Fruit fly (Drosophila melanogaster) whole organism, embryonic: ENCODE measurements around the gene RhoGAP19D.

Source experiments
- ATbp ChIP-seq: fragments of 200-800 bp; sonication (Bioruptor generic); optimal IDR thresholded peaks from 2 replicates; lab custom pipeline; 2017; ENCODE audit warnings: missing biosample characterization, mild to moderate bottlenecking, missing genetic modification characterization, missing genetic modification reagents
- Aef1 ChIP-seq: fragments of 200-800 bp; sonication (Bioruptor generic); IDR thresholded peaks from 3 replicates; pipeline ENCODE4 v1.3.6; 2022; ENCODE audit warnings: missing biosample characterization, missing genetic modification characterization
- CG11247 ChIP-seq: fragments of 200-800 bp; sonication (Bioruptor generic); IDR thresholded peaks from 2 replicates; pipeline ENCODE4 v1.3.6; 2022; ENCODE audit warnings: missing biosample characterization, missing genetic modification characterization
- CG11504 ChIP-seq: fragments of 200-800 bp; sonication (Bioruptor generic); optimal IDR thresholded peaks from 3 replicates; lab custom pipeline; 2019; ENCODE audit warnings: missing biosample characterization, mild to moderate bottlenecking, missing genetic modification characterization, moderate library complexity
- CG11695 ChIP-seq: fragments of 200-800 bp; sonication (Bioruptor generic); IDR thresholded peaks from 3 replicates; pipeline ENCODE4 v1.3.6; 2022; ENCODE audit warnings: missing biosample characterization, missing genetic modification characterization
- CG12769 ChIP-seq: fragments of 200-800 bp; sonication (Bioruptor generic); optimal IDR thresholded peaks from 2 replicates; lab custom pipeline; 2019; ENCODE audit warnings: missing biosample characterization, mild to moderate bottlenecking, missing genetic modification characterization, moderate library complexity
- CG14441 ChIP-seq: fragments of 200-800 bp; sonication (Bioruptor generic); IDR thresholded peaks from 2 replicates; pipeline ENCODE4 v1.3.6; 2022; ENCODE audit warnings: missing biosample characterization, missing genetic modification characterization
- CG15269 ChIP-seq: fragments of 200-800 bp; sonication (Bioruptor generic); optimal IDR thresholded peaks from 2 replicates; lab custom pipeline; 2018; ENCODE audit warnings: missing biosample characterization, mild to moderate bottlenecking, missing genetic modification characterization, moderate library complexity
- CG1529 ChIP-seq: fragments of 200-800 bp; sonication (Bioruptor generic); optimal IDR thresholded peaks from 3 replicates; lab custom pipeline; 2018; ENCODE audit warnings: missing biosample characterization, missing genetic modification characterization
- CG17328 ChIP-seq: fragments of 200-800 bp; sonication (Bioruptor generic); IDR thresholded peaks from 2 replicates; pipeline ENCODE4 v1.3.6; 2022; ENCODE audit warnings: missing biosample characterization, missing genetic modification characterization
- CG17385 ChIP-seq: fragments of 200-800 bp; sonication (Bioruptor generic); optimal IDR thresholded peaks from 3 replicates; lab custom pipeline; 2018; ENCODE audit warnings: missing biosample characterization, mild to moderate bottlenecking, missing genetic modification characterization
- CG17802 ChIP-seq: fragments of 200-800 bp; sonication (Bioruptor generic); optimal IDR thresholded peaks from 2 replicates; lab custom pipeline; 2018; ENCODE audit warnings: missing biosample characterization, mild to moderate bottlenecking, missing genetic modification characterization, moderate library complexity
- CG18599 ChIP-seq: fragments of 200-800 bp; sonication (Bioruptor generic); optimal IDR thresholded peaks from 3 replicates; lab custom pipeline; 2017; ENCODE audit warnings: missing biosample characterization, missing genetic modification characterization, mild to moderate bottlenecking, moderate library complexity, missing genetic modification reagents
- CG2678 ChIP-seq: fragments of 200-800 bp; sonication (Bioruptor generic); optimal IDR thresholded peaks from 3 replicates; lab custom pipeline; 2019; ENCODE audit warnings: missing biosample characterization, mild to moderate bottlenecking, missing genetic modification characterization, moderate library complexity
- CG31224 ChIP-seq: fragments of 200-800 bp; sonication (Bioruptor generic); IDR thresholded peaks from 2 replicates; pipeline ENCODE4 v1.3.6; 2022; ENCODE audit warnings: missing biosample characterization, missing genetic modification characterization
- CG4404 ChIP-seq: fragments of 200-800 bp; sonication (Bioruptor generic); IDR thresholded peaks from 2 replicates; pipeline ENCODE4 v1.3.6; 2022; ENCODE audit warnings: missing biosample characterization, missing genetic modification characterization
- CG9727 ChIP-seq: fragments of 200-800 bp; sonication (Bioruptor generic); optimal IDR thresholded peaks from 3 replicates; lab custom pipeline; 2017; ENCODE audit warnings: missing biosample characterization, mild to moderate bottlenecking, missing genetic modification characterization
- Camta ChIP-seq: fragments of 200-800 bp; sonication (Bioruptor generic); optimal IDR thresholded peaks from 2 replicates; lab custom pipeline; 2016; ENCODE audit warnings: missing biosample characterization, missing genetic modification characterization
- Deaf1 ChIP-seq: fragments of 200-800 bp; optimal IDR thresholded peaks from 3 replicates; lab custom pipeline; 2019; ENCODE audit warnings: missing biosample characterization, mild to moderate bottlenecking, missing genetic modification characterization, moderate library complexity
- Eip74EF ChIP-seq, 2 experiments: fragments of 200-800 bp in 1 of 2; fragments of >200 bp in 1 of 2; sonication (Bioruptor generic) in 1 of 2; optimal IDR thresholded peaks; 2 replicates each; lab custom pipeline; 2017 to 2019; ENCODE audit warnings: missing biosample characterization in 2 of 2, missing genetic modification characterization in 2 of 2, mild to moderate bottlenecking in 1 of 2, moderate library complexity in 1 of 2
- Gug ChIP-seq: fragments of 200-800 bp; sonication (Bioruptor generic); IDR thresholded peaks from 4 replicates; pipeline ENCODE4 v1.3.6; 2022; ENCODE audit warnings: missing biosample characterization, missing genetic modification characterization
- HLH3B ChIP-seq: fragments of 200-800 bp; sonication (Bioruptor generic); IDR thresholded peaks from 2 replicates; pipeline ENCODE4 v1.3.6; 2022; ENCODE audit warnings: missing biosample characterization, missing genetic modification characterization
- Hr3 ChIP-seq: fragments of 200-800 bp; sonication (Bioruptor generic); optimal IDR thresholded peaks from 3 replicates; lab custom pipeline; 2016; ENCODE audit warnings: missing biosample characterization, missing genetic modification characterization
- Hr51 ChIP-seq, 2 experiments: fragments of 200-800 bp; sonication (Bioruptor generic); optimal IDR thresholded peaks; 2 replicates in 1 of 2; 3 replicates in 1 of 2; lab custom pipeline; 2016 to 2018; ENCODE audit warnings: missing biosample characterization in 2 of 2, missing genetic modification characterization in 2 of 2, mild to moderate bottlenecking in 1 of 2, moderate library complexity in 1 of 2
- Mad ChIP-seq: fragments of 200-800 bp; sonication (Bioruptor generic); optimal IDR thresholded peaks from 2 replicates; lab custom pipeline; 2016; ENCODE audit warnings: missing biosample characterization, missing genetic modification characterization
- Med ChIP-seq: fragments of 200-800 bp; sonication (Bioruptor generic); peaks from one replicate; lab custom pipeline; 2016; ENCODE audit warnings: missing biosample characterization, missing genetic modification characterization, mild to moderate bottlenecking, inconsistent platforms, moderate library complexity
- Mes4 ChIP-seq: fragments of 200-800 bp; sonication (Bioruptor generic); optimal IDR thresholded peaks from 2 replicates; lab custom pipeline; 2016; ENCODE audit warnings: missing biosample characterization, missing genetic modification characterization
- NK7.1 ChIP-seq: fragments of 200-800 bp; sonication (Bioruptor generic); optimal IDR thresholded peaks from 3 replicates; lab custom pipeline; 2016; ENCODE audit warnings: missing biosample characterization, missing genetic modification characterization
- NfI ChIP-seq: fragments of 200-800 bp; sonication (Bioruptor generic); optimal IDR thresholded peaks from 3 replicates; lab custom pipeline; 2018; ENCODE audit warnings: missing biosample characterization, mild to moderate bottlenecking, missing genetic modification characterization, moderate library complexity
- Oli ChIP-seq: fragments of 200-800 bp; sonication (Bioruptor generic); optimal IDR thresholded peaks from 2 replicates; lab custom pipeline; 2018; ENCODE audit warnings: missing biosample characterization, mild to moderate bottlenecking, missing genetic modification characterization, moderate library complexity
- PHDP ChIP-seq: fragments of 200-800 bp; sonication (Bioruptor generic); optimal IDR thresholded peaks from 3 replicates; lab custom pipeline; 2018; ENCODE audit warnings: missing biosample characterization, mild to moderate bottlenecking, missing genetic modification characterization, moderate library complexity
- Rfx ChIP-seq: fragments of 200-800 bp; sonication (Bioruptor generic); IDR thresholded peaks from 2 replicates; pipeline ENCODE4 v1.3.6; 2022; ENCODE audit warnings: missing biosample characterization, missing genetic modification characterization
- Scr ChIP-seq: fragments of 200-800 bp; sonication (Bioruptor generic); IDR thresholded peaks from 2 replicates; pipeline ENCODE4 v1.3.6; 2022; ENCODE audit warnings: missing biosample characterization, missing genetic modification characterization; ENCODE audit not compliant: partially characterized antibody
- Side ChIP-seq: fragments of 200-800 bp; sonication (Bioruptor generic); optimal IDR thresholded peaks from 2 replicates; lab custom pipeline; 2016; ENCODE audit warnings: missing biosample characterization, missing genetic modification characterization
- bab2 ChIP-seq: fragments of 200-800 bp; sonication (Bioruptor generic); optimal IDR thresholded peaks from 2 replicates; lab custom pipeline; 2016; ENCODE audit warnings: missing biosample characterization, missing genetic modification characterization
- cad ChIP-seq: fragments of >200 bp; optimal IDR thresholded peaks from 2 replicates; lab custom pipeline; 2017; ENCODE audit warnings: missing biosample characterization, missing genetic modification characterization
- chif ChIP-seq, 2 experiments: fragments of 200-800 bp; sonication (Bioruptor generic); optimal IDR thresholded peaks; 3 replicates each; lab custom pipeline; 2016; ENCODE audit warnings: missing biosample characterization in 2 of 2, missing genetic modification characterization in 2 of 2
- chn ChIP-seq: fragments of 200-800 bp; sonication (Bioruptor generic); optimal IDR thresholded peaks from 2 replicates; lab custom pipeline; 2016; ENCODE audit warnings: missing biosample characterization, missing genetic modification characterization
- crc ChIP-seq: fragments of 200-800 bp; sonication (Bioruptor generic); optimal IDR thresholded peaks from 2 replicates; lab custom pipeline; 2016; ENCODE audit warnings: missing biosample characterization, missing genetic modification characterization
- dmrt99B ChIP-seq: fragments of 200-800 bp; sonication (Bioruptor generic); optimal IDR thresholded peaks from 2 replicates; lab custom pipeline; 2018; ENCODE audit warnings: missing biosample characterization, mild to moderate bottlenecking, missing genetic modification characterization, moderate library complexity
- dysf ChIP-seq: fragments of 200-800 bp; sonication (Bioruptor generic); IDR thresholded peaks from 3 replicates; pipeline ENCODE4 v1.3.6; 2022; ENCODE audit warnings: missing biosample characterization, missing genetic modification characterization
- ewg ChIP-seq: fragments of 200-800 bp; sonication (Bioruptor generic); optimal IDR thresholded peaks from 3 replicates; lab custom pipeline; 2017; ENCODE audit warnings: mild to moderate bottlenecking, missing biosample characterization, missing genetic modification reagents, missing genetic modification characterization
- gem ChIP-seq: fragments of 200-800 bp; sonication (Bioruptor generic); optimal IDR thresholded peaks from 2 replicates; lab custom pipeline; 2019; ENCODE audit warnings: missing biosample characterization, mild to moderate bottlenecking, missing genetic modification characterization, moderate library complexity
- her ChIP-seq: fragments of 200-800 bp; sonication (Bioruptor generic); optimal IDR thresholded peaks from 2 replicates; lab custom pipeline; 2016; ENCODE audit warnings: missing biosample characterization, missing genetic modification characterization
- nom ChIP-seq: fragments of 200-800 bp; sonication (Bioruptor generic); optimal IDR thresholded peaks from 2 replicates; lab custom pipeline; 2017; ENCODE audit warnings: missing biosample characterization, missing genetic modification characterization, mild to moderate bottlenecking, moderate library complexity, missing genetic modification reagents
- otp ChIP-seq: fragments of 200-800 bp; sonication (Bioruptor generic); IDR thresholded peaks from 3 replicates; pipeline ENCODE4, ENCODE4 v1.3.6; 2022; ENCODE audit warnings: missing biosample characterization, missing genetic modification characterization
- pfk ChIP-seq: fragments of 200-800 bp; sonication (Bioruptor generic); optimal IDR thresholded peaks from 2 replicates; lab custom pipeline; 2018; ENCODE audit warnings: missing biosample characterization, mild to moderate bottlenecking, missing genetic modification characterization, moderate library complexity
- pho ChIP-seq: fragments of 200-800 bp; sonication (Bioruptor generic); optimal IDR thresholded peaks from 2 replicates; lab custom pipeline; 2016; ENCODE audit warnings: missing biosample characterization, missing genetic modification characterization
- seq ChIP-seq: fragments of 200-800 bp; sonication (Bioruptor generic); IDR thresholded peaks from 2 replicates; pipeline ENCODE4 v1.3.6; 2022; ENCODE audit warnings: missing biosample characterization, missing genetic modification characterization

RhoGAP19D gene

DNA sequence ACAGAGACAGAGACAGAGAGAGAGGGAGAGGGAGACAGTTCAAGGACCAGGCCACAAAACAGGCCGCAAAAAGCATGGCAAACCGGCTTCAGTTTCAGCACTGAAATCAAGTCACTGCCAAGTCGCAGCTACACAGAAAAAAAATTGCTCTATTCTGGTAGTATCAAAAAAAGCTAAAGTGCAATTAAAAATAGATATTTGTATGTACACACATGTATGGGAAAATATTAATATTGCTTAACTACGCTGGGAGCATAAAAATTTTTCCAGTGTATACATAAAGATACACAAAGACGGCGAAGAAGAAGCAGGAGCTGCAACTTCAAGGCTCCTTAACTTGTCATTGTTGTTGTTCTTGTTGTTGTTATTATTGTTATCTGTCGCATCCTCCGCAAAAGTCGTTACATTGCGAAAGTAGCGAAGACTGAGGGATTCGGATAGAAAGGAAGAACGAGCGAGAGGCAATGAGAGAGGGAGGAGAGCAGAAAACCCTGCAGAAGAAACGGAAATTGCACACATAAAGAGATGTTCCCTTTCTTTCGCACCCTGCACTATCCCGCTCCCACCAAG, 9.4 kb downstream of the RhoGAP19D start (continued):
- TF ChIP-seq pfk (GFP tag; lab: Kevin White, UChicago): no peak
- TF ChIP-seq CG4404 (GFP tag; lab: Robert Waterston, UW): 0 out of 2 replicates have a peak, but pooled peaks have one; percentile 9
- TF ChIP-seq CG15269 (tag; lab: Kevin White, UChicago): peak; percentile 36
- no peak for TF ChIP-seq CG11247 (GFP tag; lab: Robert Waterston, UW)
- peak; percentile 6 for TF ChIP-seq Hr3 (GFP tag; lab: Kevin White, UChicago)
- peak; percentile 23 for TF ChIP-seq CG2678 (tag; lab: Kevin White, UChicago)
- peak; percentile 29 for TF ChIP-seq ewg (GFP tag; lab: Kevin White, UChicago)
- TF ChIP-seq seq: 0 out of 2 replicates have a peak, but pooled peaks have one; percentile 29
- 0 out of 3 replicates have a peak, but pooled peaks have one; percentile 41 for TF ChIP-seq CG11695 (GFP tag; lab: Robert Waterston, UW)
- peak; percentile 6; the same call in 1 of the 2 replicates for TF ChIP-seq HLH3B (GFP tag; lab: Robert Waterston, UW)
- TF ChIP-seq dmrt99B (tag; lab: Kevin White, UChicago): peak; percentile 36
- TF ChIP-seq Med: peak; percentile 90
- peak in 1 of 2 experiments; percentile 54 for TF ChIP-seq Hr51 (GFP tag; optimal IDR thresholded peaks at IDR 0.05; lab: Kevin White, UChicago)
- no peak for TF ChIP-seq Deaf1
- peak; percentile 25 for TF ChIP-seq CG9727 (GFP tag; lab: Kevin White, UChicago)
- peak; percentile 41; the same call in 2 of the 3 replicates for TF ChIP-seq Aef1 (GFP tag; lab: Robert Waterston, UW)
- TF ChIP-seq pho: peak; percentile 21
- peak; percentile 8 for TF ChIP-seq Camta (GFP tag; lab: Kevin White, UChicago)
- TF ChIP-seq CG17802 (tag; lab: Kevin White, UChicago): no peak
- TF ChIP-seq her (GFP tag; lab: Kevin White, UChicago): no peak
- peak; percentile 25 to 35 for TF ChIP-seq chif (GFP tag; optimal IDR thresholded peaks at IDR 0.05; lab: Kevin White, UChicago)
- no peak for TF ChIP-seq cad (GFP tag; lab: Kevin White, UChicago)
- TF ChIP-seq CG18599 (GFP tag; lab: Kevin White, UChicago): peak; percentile 17
- TF ChIP-seq Oli (tag; lab: Kevin White, UChicago): peak; percentile 42
- peak; percentile 42 for TF ChIP-seq chn
- TF ChIP-seq CG12769 (tag; lab: Kevin White, UChicago): peak; percentile 28
- TF ChIP-seq NfI (GFP tag; lab: Kevin White, UChicago): peak; percentile 4
- no peak for TF ChIP-seq NK7.1
- TF ChIP-seq bab2 (GFP tag; lab: Kevin White, UChicago): peak; percentile 39
- TF ChIP-seq CG17385 (GFP tag; lab: Kevin White, UChicago): peak; percentile 51
- TF ChIP-seq nom (GFP tag; lab: Kevin White, UChicago): peak; percentile 76
- TF ChIP-seq gem (tag; lab: Kevin White, UChicago): peak; percentile 71
- peak; percentile 4 for TF ChIP-seq Mes4 (GFP tag; lab: Kevin White, UChicago)
- peak; percentile 42; the same call in 1 of the 3 replicates for TF ChIP-seq dysf (GFP tag; lab: Robert Waterston, UW)
- TF ChIP-seq CG11504 (tag; lab: Kevin White, UChicago): peak; percentile 24
- peak; percentile 25 for TF ChIP-seq PHDP
- peak; percentile 25; the same call in 1 of the 2 replicates for TF ChIP-seq Rfx (GFP tag; lab: Robert Waterston, UW)
- TF ChIP-seq CG17328 (GFP tag; lab: Robert Waterston, UW): 0 out of 2 replicates have a peak, but pooled peaks have one; percentile 55
- peak; percentile 32 for TF ChIP-seq ATbp (GFP tag; lab: Kevin White, UChicago)
- 0 out of 2 replicates have a peak, but pooled peaks have one; percentile 6 for TF ChIP-seq CG31224 (GFP tag; lab: Robert Waterston, UW)
- 0 out of 3 replicates have a peak, but pooled peaks have one; percentile 27 for TF ChIP-seq otp (GFP tag; lab: Robert Waterston, UW)
- TF ChIP-seq Mad (GFP tag; lab: Kevin White, UChicago): no peak
- peak; percentile 2 for TF ChIP-seq Side (GFP tag; lab: Kevin White, UChicago)
- TF ChIP-seq Eip74EF (GFP tag; optimal IDR thresholded peaks at IDR 0.05; lab: Kevin White, UChicago): no peak
- 0 out of 4 replicates have a peak, but pooled peaks have one; percentile 30 for TF ChIP-seq Gug (GFP tag; lab: Robert Waterston, UW)
- TF ChIP-seq CG14441 (GFP tag; lab: Robert Waterston, UW): 0 out of 2 replicates have a peak, but pooled peaks have one; percentile 19
- TF ChIP-seq CG1529 (GFP tag; lab: Kevin White, UChicago): no peak
- no peak for TF ChIP-seq Scr (GFP tag; lab: Robert Waterston, UW)
- TF ChIP-seq crc (GFP tag; lab: Kevin White, UChicago): no peak
